Worm (Caenorhabditis elegans): Measurements from ENCODE around the gene sqv-8.

sqv-8 gene

ce11 chrII:9660379-9660778 lies 13.6 kb downstream of the sqv-8 start, which contains the start of gene ZK1320.3:
Gene ZK1320.3, minus strand, starts transcription at chrII:9660419.
- TF ChIP-seq klf-2 (GFP tag; conservative IDR thresholded peaks at IDR 0.05): no peak
- no peak for TF ChIP-seq T22C8.4 (GFP tag; IDR thresholded peaks at IDR 0.05)
- no peak for TF ChIP-seq ztf-29 (GFP tag; IDR thresholded peaks at IDR 0.05)
- no peak for TF ChIP-seq ref-1 (GFP tag; conservative IDR thresholded peaks at IDR 0.05)
- no peak for TF ChIP-seq ztf-23 (GFP tag; IDR thresholded peaks at IDR 0.05)
- no peak for TF ChIP-seq med-1 (GFP tag; optimal IDR thresholded peaks at IDR 0.05; ENCODE audit: insufficient read depth)
- no peak for TF ChIP-seq tab-1 (GFP tag; IDR thresholded peaks at IDR 0.05)
- TF ChIP-seq flt-1 (GFP tag; IDR thresholded peaks at IDR 0.05): no peak
- no peak for TF ChIP-seq cog-1 (tag; optimal IDR thresholded peaks at IDR 0.05)

ce11 chrII:9662160-9662559 lies 15.4 kb downstream of the sqv-8 start:
- TF ChIP-seq med-1 (GFP tag; optimal IDR thresholded peaks at IDR 0.05; ENCODE audit: insufficient read depth) (no peak), flt-1 (GFP tag; IDR thresholded peaks at IDR 0.05) (no peak), ref-1 (GFP tag; conservative IDR thresholded peaks at IDR 0.05) (no peak), T22C8.4 (GFP tag; IDR thresholded peaks at IDR 0.05) (no peak), ztf-23 (GFP tag; IDR thresholded peaks at IDR 0.05) (no peak), tab-1 (GFP tag; IDR thresholded peaks at IDR 0.05) (no peak), ztf-29 (GFP tag; IDR thresholded peaks at IDR 0.05) (no peak), klf-2 (GFP tag; conservative IDR thresholded peaks at IDR 0.05) (no peak), cog-1 (tag; optimal IDR thresholded peaks at IDR 0.05) (no peak)

ce11 chrII:9662797-9663196 lies 16.0 kb downstream of the sqv-8 start, which contains the start of gene cyp-13A10:
Gene cyp-13A10, minus strand, starts transcription at chrII:9662884.
- TF ChIP-seq T22C8.4 (GFP tag; IDR thresholded peaks at IDR 0.05): no peak
- TF ChIP-seq med-1 (GFP tag; optimal IDR thresholded peaks at IDR 0.05; ENCODE audit: insufficient read depth): no peak
- TF ChIP-seq ref-1 (GFP tag; conservative IDR thresholded peaks at IDR 0.05): no peak
- no peak for TF ChIP-seq flt-1 (GFP tag; IDR thresholded peaks at IDR 0.05)
- TF ChIP-seq cog-1 (tag; optimal IDR thresholded peaks at IDR 0.05): no peak
- TF ChIP-seq ztf-29 (GFP tag; IDR thresholded peaks at IDR 0.05): no peak
- no peak for TF ChIP-seq klf-2 (GFP tag; conservative IDR thresholded peaks at IDR 0.05)
- TF ChIP-seq ztf-23 (GFP tag; IDR thresholded peaks at IDR 0.05): no peak
- TF ChIP-seq tab-1 (GFP tag; IDR thresholded peaks at IDR 0.05): no peak

- no peak for TF ChIP-seq T22C8.4 (GFP tag; IDR thresholded peaks at IDR 0.05)
Observed at ce11 chrII:9665577-9665976, 18.8 kb downstream of the sqv-8 start, which contains the start of gene ZK1320.5. Gene ZK1320.5, minus strand, starts transcription at chrII:9665677.

- TF ChIP-seq cog-1 (tag; optimal IDR thresholded peaks at IDR 0.05) (no peak), flt-1 (GFP tag; IDR thresholded peaks at IDR 0.05) (no peak), tab-1 (GFP tag; IDR thresholded peaks at IDR 0.05) (no peak), ztf-29 (GFP tag; IDR thresholded peaks at IDR 0.05) (no peak), T22C8.4 (GFP tag; IDR thresholded peaks at IDR 0.05) (no peak), ref-1 (GFP tag; conservative IDR thresholded peaks at IDR 0.05) (no peak), med-1 (GFP tag; optimal IDR thresholded peaks at IDR 0.05; ENCODE audit: insufficient read depth) (no peak), klf-2 (GFP tag; conservative IDR thresholded peaks at IDR 0.05) (no peak), ztf-23 (GFP tag; IDR thresholded peaks at IDR 0.05) (no peak)
Observed at ce11 chrII:9667382-9667781, 20.6 kb downstream of the sqv-8 start, which contains the start of gene ZK1320.11. Gene ZK1320.11, plus strand, starts transcription at chrII:9667624.

ce11 chrII:9668959-9669358 lies 22.2 kb downstream of the sqv-8 start, which contains the start of gene taf-8:
Gene taf-8, plus strand, starts transcription at chrII:9669318.
- 0 out of 2 replicates have a peak, but pooled peaks have one; percentile 23 for TF ChIP-seq T22C8.4 (GFP tag; IDR thresholded peaks at IDR 0.05)
- no peak for TF ChIP-seq ztf-29 (GFP tag; IDR thresholded peaks at IDR 0.05)

- TF ChIP-seq T22C8.4 (GFP tag; IDR thresholded peaks at IDR 0.05) (no peak), cog-1 (tag; optimal IDR thresholded peaks at IDR 0.05) (no peak), klf-2 (GFP tag; conservative IDR thresholded peaks at IDR 0.05) (no peak), flt-1 (GFP tag; IDR thresholded peaks at IDR 0.05) (no peak), ztf-23 (GFP tag; IDR thresholded peaks at IDR 0.05) (no peak), tab-1 (GFP tag; IDR thresholded peaks at IDR 0.05) (no peak), ref-1 (GFP tag; conservative IDR thresholded peaks at IDR 0.05) (no peak), ztf-29 (GFP tag; IDR thresholded peaks at IDR 0.05) (no peak)
Observed at ce11 chrII:9671308-9671707, 24.5 kb downstream of the sqv-8 start, which contains the start of gene ZK1320.7. Gene ZK1320.7, plus strand, starts transcription at chrII:9671608.

ce11 chrII:9674678-9675077 lies 27.9 kb downstream of the sqv-8 start, which contains the start of gene arc-1:
Gene arc-1, plus strand, starts transcription at chrII:9674978.
- TF ChIP-seq T22C8.4 (GFP tag; IDR thresholded peaks at IDR 0.05): no peak
- no peak for TF ChIP-seq cog-1 (tag; optimal IDR thresholded peaks at IDR 0.05)
- TF ChIP-seq ztf-23 (GFP tag; IDR thresholded peaks at IDR 0.05): no peak
- TF ChIP-seq ztf-29 (GFP tag; IDR thresholded peaks at IDR 0.05): no peak
- TF ChIP-seq tab-1 (GFP tag; IDR thresholded peaks at IDR 0.05): no peak
- TF ChIP-seq ref-1 (GFP tag; conservative IDR thresholded peaks at IDR 0.05): no peak
- TF ChIP-seq med-1 (GFP tag; optimal IDR thresholded peaks at IDR 0.05; ENCODE audit: insufficient read depth): no peak
- TF ChIP-seq klf-2 (GFP tag; conservative IDR thresholded peaks at IDR 0.05): no peak
- TF ChIP-seq flt-1 (GFP tag; IDR thresholded peaks at IDR 0.05): no peak

ce11 chrII:9677470-9677869 lies 30.7 kb downstream of the sqv-8 start:
- TF ChIP-seq klf-2 (GFP tag; conservative IDR thresholded peaks at IDR 0.05): no peak

- TF ChIP-seq tab-1 (GFP tag; IDR thresholded peaks at IDR 0.05) (no peak), ztf-23 (GFP tag; IDR thresholded peaks at IDR 0.05) (no peak), cog-1 (tag; optimal IDR thresholded peaks at IDR 0.05) (no peak), ztf-29 (GFP tag; IDR thresholded peaks at IDR 0.05) (no peak), flt-1 (GFP tag; IDR thresholded peaks at IDR 0.05) (no peak), med-1 (GFP tag; optimal IDR thresholded peaks at IDR 0.05; ENCODE audit: insufficient read depth) (no peak), klf-2 (GFP tag; conservative IDR thresholded peaks at IDR 0.05) (no peak), T22C8.4 (GFP tag; IDR thresholded peaks at IDR 0.05) (no peak), ref-1 (GFP tag; conservative IDR thresholded peaks at IDR 0.05) (no peak)
Observed at ce11 chrII:9679842-9680241, 33.1 kb downstream of the sqv-8 start.
